Fruit fly (Drosophila melanogaster): ENCODE data around the gene Cyp40.

- no peak for TF ChIP-seq Myc (optimal IDR thresholded peaks at IDR 0.05)
- no peak for TF ChIP-seq psq (optimal IDR thresholded peaks at IDR 0.05)
Measured at dm6 chr3L:9615443-9616141, 12.9 kb upstream of the Cyp40 start.

Data from Kc167 (cell line).